Worm (Caenorhabditis elegans): ENCODE data around the gene K08E4.3.

The K08E4.3 gene

DNA sequence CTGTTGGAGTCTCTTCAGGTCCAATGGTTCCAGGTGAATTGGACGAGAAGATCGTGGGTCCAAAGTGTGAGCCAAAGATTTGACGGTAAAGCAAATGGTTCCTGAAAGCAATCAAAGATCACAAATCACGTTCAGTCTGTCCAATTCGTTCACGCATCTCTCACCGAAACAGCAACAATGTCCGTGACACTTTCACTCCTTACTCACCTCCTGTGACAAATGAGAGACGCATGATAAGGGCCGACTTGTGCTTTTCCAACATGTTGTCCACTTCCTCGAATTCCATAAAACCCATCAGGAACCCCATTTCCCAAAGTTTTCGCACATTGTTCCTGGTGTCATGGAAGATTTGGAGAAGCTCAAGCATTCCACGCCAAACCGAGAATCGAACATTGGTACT, 17.1 kb upstream of the K08E4.3 start:
- TF ChIP-seq nhr-28 (tag; optimal IDR thresholded peaks at IDR 0.05) (no peak), unc-62 (GFP tag; optimal IDR thresholded peaks at IDR 0.05) (no peak), tbx-8 (GFP tag; optimal IDR thresholded peaks at IDR 0.05) (no peak), unc-120 (tag; optimal IDR thresholded peaks at IDR 0.05; ENCODE audit: poor library complexity, severe bottlenecking) (no peak), ham-2 (GFP tag; optimal IDR thresholded peaks at IDR 0.05) (no peak)

DNA sequence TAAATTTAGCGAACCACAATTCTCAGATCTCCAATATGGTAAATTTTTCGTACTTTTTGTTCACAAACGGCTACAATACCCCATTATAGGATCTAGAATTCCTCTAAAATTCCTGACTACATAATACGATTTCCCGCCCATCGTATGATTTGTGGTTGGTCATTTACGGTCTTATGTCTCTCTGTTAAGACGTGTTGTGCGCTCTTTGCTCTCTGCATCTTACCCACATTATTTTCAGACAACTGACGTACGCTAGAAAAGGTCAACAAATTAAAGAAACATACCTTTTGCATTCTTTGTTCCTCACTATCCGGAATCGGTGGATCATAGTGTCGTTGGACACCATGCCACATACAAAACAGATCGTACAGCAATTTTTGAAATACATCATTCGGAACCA, 14.5 kb upstream of the K08E4.3 start:
- TF ChIP-seq elt-1 (tag; optimal IDR thresholded peaks at IDR 0.05; ENCODE audit: borderline replicate concordance, insufficient read depth) (no peak), nhr-28 (tag; optimal IDR thresholded peaks at IDR 0.05) (no peak), unc-120 (tag; optimal IDR thresholded peaks at IDR 0.05; ENCODE audit: poor library complexity, severe bottlenecking) (no peak), snpc-4 (tag; optimal IDR thresholded peaks at IDR 0.05) (no peak), unc-62 (GFP tag; optimal IDR thresholded peaks at IDR 0.05) (no peak), cnd-1 (tag; optimal IDR thresholded peaks at IDR 0.05) (no peak), ham-2 (GFP tag; optimal IDR thresholded peaks at IDR 0.05) (no peak), sem-2 (GFP tag; optimal IDR thresholded peaks at IDR 0.05) (no peak), hlh-1 (tag; optimal IDR thresholded peaks at IDR 0.05) (no peak), nhr-12 (tag; optimal IDR thresholded peaks at IDR 0.05) (no peak), nhr-237 (tag; optimal IDR thresholded peaks at IDR 0.05) (no peak), flh-1 (GFP tag; optimal IDR thresholded peaks at IDR 0.05) (no peak), zip-8 (tag; optimal IDR thresholded peaks at IDR 0.05) (no peak), sptf-1 (tag; optimal IDR thresholded peaks at IDR 0.05) (no peak), nhr-76 (tag; optimal IDR thresholded peaks at IDR 0.05) (no peak)

DNA sequence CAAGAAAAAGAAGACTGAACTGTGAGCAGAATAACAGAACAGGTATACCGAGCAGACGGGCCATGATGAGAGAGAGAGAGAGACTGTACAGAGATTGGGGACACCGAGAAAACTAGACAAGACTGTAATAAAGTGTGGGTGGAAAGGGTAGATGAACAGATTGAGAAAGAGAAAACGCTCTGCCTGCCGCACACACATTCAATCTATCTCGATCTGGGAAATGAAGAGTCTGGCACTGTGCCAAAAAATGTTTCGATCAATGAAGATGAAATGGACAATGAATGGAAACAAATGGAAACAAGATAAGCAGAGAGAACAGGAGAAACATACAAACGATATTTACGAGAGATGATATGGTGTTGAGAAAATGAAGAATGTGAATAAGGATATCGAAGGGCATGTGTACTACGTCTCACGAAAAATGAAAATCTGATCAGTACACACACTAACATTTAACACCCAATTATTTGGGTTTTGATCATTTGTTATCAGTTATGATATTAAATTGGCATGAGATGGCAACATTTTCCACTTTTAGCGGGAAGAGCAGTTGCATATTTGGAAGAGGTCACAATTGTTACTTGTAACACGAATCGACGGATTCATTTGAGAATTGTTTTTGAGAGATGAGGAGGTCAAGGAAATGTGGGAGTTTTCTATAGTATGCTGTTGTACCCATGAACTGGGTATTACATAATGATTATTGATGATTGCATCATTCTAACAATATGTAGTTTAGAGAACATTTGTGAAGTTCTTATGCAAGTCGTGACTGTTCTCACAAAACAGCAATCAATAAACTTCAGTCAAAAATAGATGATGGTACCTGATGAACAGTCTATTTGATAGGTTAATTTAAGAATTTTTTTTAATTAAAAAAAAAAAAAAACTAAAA, 12.5 kb upstream of the K08E4.3 start:
- TF ChIP-seq drap-1 (GFP tag; optimal IDR thresholded peaks at IDR 0.05): no peak
- peak; percentile 84 for TF ChIP-seq zip-8 (tag; optimal IDR thresholded peaks at IDR 0.05)
- TF ChIP-seq nhr-2 (tag; optimal IDR thresholded peaks at IDR 0.05): no peak
- no peak for TF ChIP-seq ceh-39 (tag; optimal IDR thresholded peaks at IDR 0.05)
- TF ChIP-seq lsy-2 (tag; optimal IDR thresholded peaks at IDR 0.05): no peak
- TF ChIP-seq M03D4.4 (tag; optimal IDR thresholded peaks at IDR 0.05): no peak
- no peak for TF ChIP-seq unc-120 (tag; optimal IDR thresholded peaks at IDR 0.05; ENCODE audit: poor library complexity, severe bottlenecking)
- no peak for TF ChIP-seq ztf-11 (tag; optimal IDR thresholded peaks at IDR 0.05)
- TF ChIP-seq elt-1 (tag; optimal IDR thresholded peaks at IDR 0.05; ENCODE audit: borderline replicate concordance, insufficient read depth): peak; percentile 42
- no peak for TF ChIP-seq nhr-12 (tag; optimal IDR thresholded peaks at IDR 0.05)
- no peak for TF ChIP-seq blmp-1 (tag; optimal IDR thresholded peaks at IDR 0.05)
- no peak for TF ChIP-seq mep-1 (tag; optimal IDR thresholded peaks at IDR 0.05)
- no peak for TF ChIP-seq cnd-1 (tag; optimal IDR thresholded peaks at IDR 0.05)

DNA sequence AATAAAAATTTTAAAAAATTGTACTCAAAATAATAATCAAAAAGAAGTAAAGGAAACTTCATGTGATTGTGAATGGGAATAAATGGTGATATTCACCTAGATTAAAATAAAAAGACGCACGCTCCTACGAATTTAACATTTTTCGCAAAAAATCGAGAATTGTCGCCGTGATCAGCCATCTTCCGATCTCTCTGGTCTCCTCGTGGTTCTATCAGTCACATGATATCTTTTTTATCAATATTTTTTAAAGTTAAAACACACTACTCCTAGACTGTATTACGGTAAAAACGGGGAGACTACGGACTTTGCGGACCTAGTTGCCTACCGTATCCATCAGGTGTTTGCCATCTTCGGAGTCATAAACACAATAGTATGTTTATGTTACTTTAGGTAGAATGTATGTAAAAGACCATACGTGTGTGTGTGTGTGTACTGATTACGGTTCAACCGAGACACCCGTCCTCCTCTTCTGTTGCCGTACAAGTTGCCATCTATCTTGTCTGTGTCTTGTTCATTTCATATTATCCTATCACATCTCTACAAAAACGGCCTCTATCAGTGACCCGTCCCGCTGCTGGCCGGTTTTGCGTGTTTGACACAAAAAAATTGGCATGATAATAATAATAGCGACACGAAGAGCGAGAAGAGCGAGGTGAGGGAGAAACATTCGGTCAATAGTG, 10.9 kb upstream of the K08E4.3 start, which contains the start of gene T12G3.2:
TSS of gene T12G3.2 (minus strand) at position 444 of the 680 bp plus-strand sequence.
- TF ChIP-seq elt-3 (tag; optimal IDR thresholded peaks at IDR 0.05): peak; percentile 19
- no peak for TF ChIP-seq ceh-39 (tag; optimal IDR thresholded peaks at IDR 0.05)

DNA sequence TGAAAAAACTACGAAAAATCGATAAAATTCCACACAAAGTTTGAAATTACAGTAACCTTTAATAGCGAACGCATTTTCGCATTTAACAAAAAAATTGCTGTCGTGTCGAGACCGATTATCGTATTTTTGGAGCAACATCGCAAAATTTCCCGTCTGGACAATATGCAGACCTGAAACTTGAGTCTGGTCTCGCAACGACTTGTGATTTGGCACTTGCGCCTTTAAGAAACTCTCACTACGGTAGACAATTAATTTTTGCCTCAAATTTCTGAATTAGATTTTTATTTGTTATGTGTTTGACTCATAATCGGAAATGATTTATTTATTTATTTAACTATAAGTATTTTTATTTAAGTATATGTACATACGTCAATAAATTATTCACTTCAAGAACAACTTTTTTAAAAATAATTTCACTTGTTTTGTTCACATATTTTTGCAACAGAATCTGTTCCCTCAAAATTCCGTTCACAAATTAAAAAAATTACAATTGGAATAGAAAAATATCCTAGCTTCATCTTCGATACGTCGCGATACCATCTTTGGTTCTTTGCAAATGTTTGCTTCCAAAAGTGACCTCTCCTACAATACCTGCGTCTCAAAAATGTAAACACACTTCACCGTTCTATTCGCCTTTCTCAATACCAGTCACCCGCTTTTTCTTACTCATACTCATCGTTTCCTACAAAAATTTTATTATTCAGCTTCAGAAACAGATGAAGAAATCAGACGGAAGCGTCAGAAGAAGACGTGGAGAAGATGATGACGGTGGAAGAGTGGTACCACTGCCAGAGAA, 9.8 kb upstream of the K08E4.3 start, which contains the start of gene T12G3.4:
TSS of gene T12G3.4 (plus strand) at position 705 of the 796 bp plus-strand sequence.
- TF ChIP-seq ztf-11 (tag; optimal IDR thresholded peaks at IDR 0.05): no peak
- TF ChIP-seq pha-4 (tag; optimal IDR thresholded peaks at IDR 0.05): peak; percentile 57
